Worm (Caenorhabditis elegans): ENCODE results near the gene C46E10.1.

DNA sequence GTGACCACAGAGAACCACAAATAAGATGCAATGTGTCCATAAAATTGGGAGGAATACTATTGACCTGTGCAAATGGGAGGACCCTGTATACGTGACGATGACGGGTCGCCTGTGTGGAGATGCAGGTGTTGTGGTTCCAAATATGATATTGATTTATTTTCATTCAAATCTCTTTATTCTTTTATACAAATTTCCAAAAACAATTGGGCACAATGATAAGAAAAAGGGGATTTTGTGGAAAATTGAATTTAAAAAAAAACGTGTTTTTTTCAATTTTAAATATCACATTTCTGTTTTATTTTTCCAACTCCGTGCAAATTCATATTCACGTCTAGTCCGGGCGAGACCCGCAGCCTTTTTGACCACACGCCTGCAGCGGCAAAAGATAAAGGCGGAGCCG lies 48.8 kb upstream of the C46E10.1 start, which contains the start of gene F19B10.2:
- TF ChIP-seq crh-2 (tag; optimal IDR thresholded peaks at IDR 0.05) (no peak), unc-39 (tag; optimal IDR thresholded peaks at IDR 0.05) (no peak), lin-39 (tag; optimal IDR thresholded peaks at IDR 0.05) (no peak), ama-1 (optimal IDR thresholded peaks at IDR 0.05) (no peak), ZK546.5 (tag; optimal IDR thresholded peaks at IDR 0.05) (no peak), nhr-25 (tag; optimal IDR thresholded peaks at IDR 0.05) (no peak), unc-62 (GFP tag; optimal IDR thresholded peaks at IDR 0.05) (no peak), elt-3 (tag; optimal IDR thresholded peaks at IDR 0.05) (no peak), F13H6.1 (tag; optimal IDR thresholded peaks at IDR 0.05) (no peak)

Data from whole organism, L2 larva.